Fruit fly (Drosophila melanogaster) whole organism, embryonic: ENCODE data around the gene CG18788.

ENCODE experiments used
- Asciz ChIP-seq: fragments of 200-800 bp; sonication (Bioruptor generic); optimal IDR thresholded peaks from 2 replicates; lab custom pipeline; 2017; ENCODE audit warnings: missing biosample characterization, mild to moderate bottlenecking, missing genetic modification characterization, missing genetic modification reagents
- Atf-2 ChIP-seq: fragments of 200-800 bp; sonication (Bioruptor generic); optimal IDR thresholded peaks from 2 replicates; lab custom pipeline; 2016; ENCODE audit warnings: missing biosample characterization, missing genetic modification characterization
- Atf6 ChIP-seq: fragments of 200-800 bp; sonication (Bioruptor generic); IDR thresholded peaks from 2 replicates; pipeline ENCODE4 v1.3.6; 2022; ENCODE audit warnings: missing biosample characterization, missing genetic modification characterization
- Blimp-1 ChIP-seq: fragments of 200-800 bp; sonication (Bioruptor generic); optimal IDR thresholded peaks from 3 replicates; lab custom pipeline; 2018; ENCODE audit warnings: missing biosample characterization, missing genetic modification characterization, mild to moderate bottlenecking, moderate library complexity, missing genetic modification reagents
- CG10979 ChIP-seq: fragments of 200-800 bp; sonication (Bioruptor generic); optimal IDR thresholded peaks from 2 replicates; lab custom pipeline; 2018; ENCODE audit warnings: missing biosample characterization, mild to moderate bottlenecking, missing genetic modification characterization, moderate library complexity
- CG12071 ChIP-seq: fragments of 200-800 bp; sonication (Bioruptor generic); optimal IDR thresholded peaks from 3 replicates; lab custom pipeline; 2018; ENCODE audit warnings: missing biosample characterization, mild to moderate bottlenecking, missing genetic modification characterization
- CG12155 ChIP-seq: fragments of 200-800 bp; sonication (Bioruptor generic); optimal IDR thresholded peaks from 3 replicates; lab custom pipeline; 2016; ENCODE audit warnings: missing biosample characterization, missing genetic modification characterization
- CG12391 ChIP-seq: fragments of 200-800 bp; sonication (Bioruptor generic); optimal IDR thresholded peaks from 3 replicates; lab custom pipeline; 2018; ENCODE audit warnings: missing biosample characterization, mild to moderate bottlenecking, missing genetic modification characterization, moderate library complexity
- CG13123 ChIP-seq: fragments of 200-800 bp; sonication (Bioruptor generic); optimal IDR thresholded peaks from 2 replicates; lab custom pipeline; 2016; ENCODE audit warnings: missing biosample characterization, missing genetic modification characterization
- CG16813 ChIP-seq: fragments of 200-800 bp; sonication (Bioruptor generic); IDR thresholded peaks from 3 replicates; pipeline ENCODE4 v1.3.6; 2022; ENCODE audit warnings: missing biosample characterization, missing genetic modification characterization; ENCODE audit not compliant: partially characterized antibody
- CG18764 ChIP-seq: fragments of 200-800 bp; sonication (Bioruptor generic); optimal IDR thresholded peaks from 3 replicates; lab custom pipeline; 2016; ENCODE audit warnings: missing biosample characterization, missing genetic modification characterization
- CG31388 ChIP-seq: fragments of 200-800 bp; sonication (Bioruptor generic); optimal IDR thresholded peaks from 2 replicates; lab custom pipeline; 2016; ENCODE audit warnings: missing biosample characterization, missing genetic modification characterization
- CG3281 ChIP-seq: fragments of 200-800 bp; sonication (Bioruptor generic); optimal IDR thresholded peaks from 3 replicates; lab custom pipeline; 2017; ENCODE audit warnings: missing biosample characterization, mild to moderate bottlenecking, missing genetic modification characterization
- CG34224 ChIP-seq: fragments of 200-800 bp; sonication (Bioruptor generic); IDR thresholded peaks from 3 replicates; pipeline ENCODE4 v1.3.6; 2022; ENCODE audit warnings: missing biosample characterization, missing genetic modification characterization; ENCODE audit not compliant: partially characterized antibody
- CG3726 ChIP-seq: fragments of 200-800 bp; sonication (Bioruptor generic); IDR thresholded peaks from 3 replicates; pipeline ENCODE4, ENCODE4 v1.3.6; 2022; ENCODE audit warnings: missing biosample characterization, missing genetic modification characterization
- CG4820 ChIP-seq: fragments of 200-800 bp; sonication (Bioruptor generic); optimal IDR thresholded peaks from 3 replicates; lab custom pipeline; 2016; ENCODE audit warnings: missing biosample characterization, missing genetic modification characterization
- CG7357 ChIP-seq: fragments of 200-800 bp; sonication (Bioruptor generic); IDR thresholded peaks from 3 replicates; pipeline ENCODE4 v1.3.6; 2022; ENCODE audit warnings: missing biosample characterization, missing genetic modification characterization
- CG8944 ChIP-seq: fragments of 200-800 bp; sonication (Bioruptor generic); optimal IDR thresholded peaks from 3 replicates; lab custom pipeline; 2016; ENCODE audit warnings: missing biosample characterization, missing genetic modification characterization
- CG9437 ChIP-seq: fragments of 200-800 bp; sonication (Bioruptor generic); optimal IDR thresholded peaks from 2 replicates; lab custom pipeline; 2018; ENCODE audit warnings: missing biosample characterization, mild to moderate bottlenecking, missing genetic modification characterization
- CG9876 ChIP-seq: fragments of 200-800 bp; sonication (Bioruptor generic); optimal IDR thresholded peaks from 2 replicates; lab custom pipeline; 2016; ENCODE audit warnings: missing biosample characterization, missing genetic modification characterization
- Camta ChIP-seq: fragments of 200-800 bp; sonication (Bioruptor generic); optimal IDR thresholded peaks from 2 replicates; lab custom pipeline; 2016; ENCODE audit warnings: missing biosample characterization, missing genetic modification characterization
- Chrac-16 ChIP-seq: fragments of 200-800 bp; sonication (Bioruptor generic); optimal IDR thresholded peaks from 3 replicates; lab custom pipeline; 2016; ENCODE audit warnings: missing biosample characterization, missing genetic modification characterization
- Deaf1 ChIP-seq: fragments of 200-800 bp; optimal IDR thresholded peaks from 3 replicates; lab custom pipeline; 2019; ENCODE audit warnings: missing biosample characterization, mild to moderate bottlenecking, missing genetic modification characterization, moderate library complexity
- Dip3 ChIP-seq: fragments of 200-800 bp; sonication (Bioruptor generic); optimal IDR thresholded peaks from 3 replicates; lab custom pipeline; 2016; ENCODE audit warnings: missing biosample characterization, missing genetic modification characterization
- Ets97D ChIP-seq: fragments of 200-800 bp; sonication (Bioruptor generic); optimal IDR thresholded peaks from 3 replicates; lab custom pipeline; 2016; ENCODE audit warnings: missing biosample characterization, missing genetic modification characterization
- HLHmδ ChIP-seq: fragments of 200-800 bp; sonication (Bioruptor generic); optimal IDR thresholded peaks from 2 replicates; lab custom pipeline; 2018; ENCODE audit warnings: missing biosample characterization, mild to moderate bottlenecking, missing genetic modification characterization, moderate library complexity
- Mad ChIP-seq: fragments of 200-800 bp; sonication (Bioruptor generic); optimal IDR thresholded peaks from 2 replicates; lab custom pipeline; 2016; ENCODE audit warnings: missing biosample characterization, missing genetic modification characterization
- Mrtf ChIP-seq: fragments of 200-800 bp; sonication (Bioruptor generic); IDR thresholded peaks from 3 replicates; pipeline ENCODE4 v1.3.6; 2022; ENCODE audit warnings: missing biosample characterization, missing genetic modification characterization
- Nf-YB ChIP-seq: fragments of 200-800 bp; sonication (Bioruptor generic); optimal IDR thresholded peaks from 3 replicates; lab custom pipeline; 2019; ENCODE audit warnings: missing biosample characterization, mild to moderate bottlenecking, missing genetic modification characterization, moderate library complexity
- Poxn ChIP-seq: fragments of 200-800 bp; sonication (Bioruptor generic); IDR thresholded peaks from 2 replicates; pipeline ENCODE4 v1.3.6; 2022; ENCODE audit warnings: missing biosample characterization, missing genetic modification characterization
- Tbp ChIP-seq: fragments of >200 bp; optimal IDR thresholded peaks from 2 replicates; lab custom pipeline; 2018; ENCODE audit warnings: missing biosample characterization, missing genetic modification characterization
- YL-1 ChIP-seq: fragments of 200-800 bp; sonication (Bioruptor generic); optimal IDR thresholded peaks from 3 replicates; lab custom pipeline; 2017; ENCODE audit warnings: missing biosample characterization, mild to moderate bottlenecking, missing genetic modification characterization
- ap ChIP-seq: fragments of 200-800 bp; sonication (Bioruptor generic); IDR thresholded peaks from 2 replicates; pipeline ENCODE4 v1.3.6; 2022; ENCODE audit warnings: missing biosample characterization, missing genetic modification characterization
- btn ChIP-seq: fragments of 200-800 bp; sonication (Bioruptor generic); optimal IDR thresholded peaks from 2 replicates; lab custom pipeline; 2016; ENCODE audit warnings: missing biosample characterization, missing genetic modification characterization
- chif ChIP-seq, 2 experiments: fragments of 200-800 bp; sonication (Bioruptor generic); optimal IDR thresholded peaks; 3 replicates each; lab custom pipeline; 2016; ENCODE audit warnings: missing biosample characterization in 2 of 2, missing genetic modification characterization in 2 of 2
- chinmo ChIP-seq: fragments of 200-800 bp; sonication (Bioruptor generic); IDR thresholded peaks from 4 replicates; pipeline ENCODE4 v1.3.6; 2022; ENCODE audit warnings: missing biosample characterization, missing genetic modification characterization; ENCODE audit not compliant: partially characterized antibody
- ci ChIP-seq: fragments of 200-800 bp; sonication (Bioruptor generic); IDR thresholded peaks from 3 replicates; pipeline ENCODE4 v1.3.6; 2022; ENCODE audit warnings: missing biosample characterization, missing genetic modification characterization
- corto ChIP-seq: fragments of 200-800 bp; sonication (Bioruptor generic); optimal IDR thresholded peaks from 2 replicates; lab custom pipeline; 2016; ENCODE audit warnings: missing biosample characterization, mild to moderate bottlenecking, missing genetic modification characterization, moderate library complexity
- crp ChIP-seq, 2 experiments: fragments of 200-800 bp; sonication (Bioruptor generic); optimal IDR thresholded peaks; 2 replicates in 1 of 2; 3 replicates in 1 of 2; lab custom pipeline; 2017; ENCODE audit warnings: missing biosample characterization in 2 of 2, missing genetic modification characterization in 2 of 2, mild to moderate bottlenecking in 1 of 2, moderate library complexity in 1 of 2
- dpn ChIP-seq, 2 experiments: fragments of 200-800 bp; sonication (Bioruptor generic); optimal IDR thresholded peaks; 3 replicates each; lab custom pipeline; 2016; ENCODE audit warnings: missing biosample characterization in 2 of 2, missing genetic modification characterization in 2 of 2
- fru ChIP-seq: fragments of >200 bp; optimal IDR thresholded peaks from 2 replicates; lab custom pipeline; 2017
- gcm ChIP-seq: fragments of 200-800 bp; sonication (Bioruptor generic); optimal IDR thresholded peaks from 2 replicates; lab custom pipeline; 2019; ENCODE audit warnings: missing biosample characterization, mild to moderate bottlenecking, missing genetic modification characterization, moderate library complexity
- gem ChIP-seq: fragments of 200-800 bp; sonication (Bioruptor generic); optimal IDR thresholded peaks from 2 replicates; lab custom pipeline; 2019; ENCODE audit warnings: missing biosample characterization, mild to moderate bottlenecking, missing genetic modification characterization, moderate library complexity
- onecut ChIP-seq: fragments of 200-800 bp; sonication (Bioruptor generic); IDR thresholded peaks from 2 replicates; pipeline ENCODE4 v1.3.6; 2022; ENCODE audit warnings: missing biosample characterization, missing genetic modification characterization
- repo ChIP-seq: fragments of 200-800 bp; sonication (Bioruptor generic); optimal IDR thresholded peaks from 2 replicates; lab custom pipeline; 2016; ENCODE audit warnings: missing biosample characterization, missing genetic modification characterization
- schlank ChIP-seq: fragments of 200-800 bp; sonication (Bioruptor generic); optimal IDR thresholded peaks from 2 replicates; lab custom pipeline; 2018; ENCODE audit warnings: missing biosample characterization, mild to moderate bottlenecking, missing genetic modification characterization
- shn ChIP-seq: fragments of 200-800 bp; sonication (Bioruptor generic); optimal IDR thresholded peaks from 3 replicates; lab custom pipeline; 2016; ENCODE audit warnings: missing biosample characterization, missing genetic modification characterization
- slou ChIP-seq: fragments of 200-800 bp; sonication (Bioruptor generic); optimal IDR thresholded peaks from 3 replicates; lab custom pipeline; 2016; ENCODE audit warnings: missing biosample characterization, missing genetic modification characterization
- ssp ChIP-seq: fragments of 200-800 bp; sonication (Bioruptor generic); IDR thresholded peaks from 2 replicates; pipeline ENCODE4 v1.3.6; 2022; ENCODE audit warnings: missing biosample characterization, missing genetic modification characterization
- tll ChIP-seq, 2 experiments: fragments of 200-800 bp in 1 of 2; fragments of >200 bp in 1 of 2; sonication (Bioruptor generic) in 1 of 2; optimal IDR thresholded peaks; 2 replicates each; lab custom pipeline; 2017 to 2019; ENCODE audit warnings: missing biosample characterization in 2 of 2, missing genetic modification characterization in 2 of 2, mild to moderate bottlenecking in 1 of 2, moderate library complexity in 1 of 2
- ttk ChIP-seq: fragments of 200-800 bp; sonication (Bioruptor generic); IDR thresholded peaks from 2 replicates; pipeline ENCODE4 v2.1.2; 2022; ENCODE audit warnings: missing biosample characterization, missing genetic modification characterization
- wor ChIP-seq: fragments of 200-800 bp; sonication (Bioruptor generic); IDR thresholded peaks from 2 replicates; pipeline ENCODE4 v1.3.6; 2022; ENCODE audit warnings: missing biosample characterization, missing genetic modification characterization

The CG18788 gene

DNA sequence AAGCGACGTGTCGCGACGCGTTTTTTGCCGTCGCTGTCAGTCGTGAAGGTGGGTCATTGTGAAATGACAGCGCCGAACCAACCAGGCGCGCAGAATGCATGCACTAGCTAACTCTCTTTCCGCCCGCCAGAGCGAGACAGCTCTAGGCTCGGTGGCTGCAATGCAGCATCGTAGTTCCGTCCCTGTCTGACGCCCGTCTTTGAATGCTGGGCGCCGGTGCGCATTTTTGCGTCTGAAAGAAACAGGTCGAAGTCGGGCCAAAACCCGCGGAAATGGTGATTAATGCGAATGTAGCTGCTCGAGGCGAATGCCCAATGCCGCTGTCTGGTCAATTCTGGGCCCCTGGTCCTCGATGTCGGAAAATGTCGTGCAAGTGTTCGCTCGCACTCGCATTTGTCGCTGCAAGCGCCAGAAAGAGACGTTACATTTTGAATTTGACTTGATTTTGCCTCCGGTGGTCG lies 26.6 kb upstream of the CG18788 start (continued):
- TF ChIP-seq Atf6 (GFP tag; lab: Robert Waterston, UW) (no peak), CG7357 (GFP tag; lab: Robert Waterston, UW) (no peak), CG31388 (GFP tag; lab: Kevin White, UChicago) (no peak), fru (no peak), CG9437 (GFP tag; lab: Kevin White, UChicago) (no peak), Poxn (GFP tag; lab: Robert Waterston, UW) (no peak), shn (GFP tag; lab: Kevin White, UChicago) (peak; percentile 71), Tbp (no peak), Blimp-1 (GFP tag; lab: Kevin White, UChicago) (peak; percentile 45), Nf-YB (peak; percentile 94), Deaf1 (tag; lab: Kevin White, UChicago) (peak; percentile 92), ssp (GFP tag; lab: Robert Waterston, UW) (no peak), CG3726 (GFP tag; lab: Robert Waterston, UW) (no peak), CG12391 (tag; lab: Kevin White, UChicago) (peak; percentile 24), chinmo (no peak), Ets97D (GFP tag; lab: Kevin White, UChicago) (peak; percentile 0), Dip3 (GFP tag; lab: Kevin White, UChicago) (no peak), ttk (GFP tag; lab: Robert Waterston, UW) (no peak), onecut (peak; percentile 92), ap (no peak), chif (GFP tag; optimal IDR thresholded peaks at IDR 0.05; lab: Kevin White, UChicago) (no peak), gcm (GFP tag; lab: Kevin White, UChicago) (peak; percentile 79), Chrac-16 (no peak), CG3281 (GFP tag; lab: Kevin White, UChicago) (peak; percentile 63), corto (GFP tag; lab: Kevin White, UChicago) (no peak), dpn (GFP tag; optimal IDR thresholded peaks at IDR 0.05; lab: Kevin White, UChicago) (peak; percentile 13 to 26), Asciz (GFP tag; lab: Kevin White, UChicago) (no peak), CG13123 (GFP tag; lab: Kevin White, UChicago) (no peak), CG12155 (GFP tag; lab: Kevin White, UChicago) (peak; percentile 57), Camta (GFP tag; lab: Kevin White, UChicago) (peak; percentile 16), wor (GFP tag; lab: Robert Waterston, UW) (no peak), Mrtf (no peak), btn (GFP tag; lab: Kevin White, UChicago) (peak; percentile 62), CG18764 (GFP tag; lab: Kevin White, UChicago) (peak; percentile 56), tll (GFP tag; optimal IDR thresholded peaks at IDR 0.05; lab: Kevin White, UChicago) (peak in 1 of 2 experiments; percentile 92), repo (peak; percentile 50), CG4820 (GFP tag; lab: Kevin White, UChicago) (no peak), CG16813 (no peak), slou (GFP tag; lab: Kevin White, UChicago) (no peak), CG12071 (GFP tag; lab: Kevin White, UChicago) (peak; percentile 80), schlank (no peak), CG8944 (GFP tag; lab: Kevin White, UChicago) (no peak), CG34224 (GFP tag; lab: Robert Waterston, UW) (no peak), ci (GFP tag; lab: Robert Waterston, UW) (no peak), Atf-2 (GFP tag; lab: Kevin White, UChicago) (peak; percentile 48), CG10979 (peak; percentile 50), crp (GFP tag; optimal IDR thresholded peaks at IDR 0.05; lab: Kevin White, UChicago) (no peak), Mad (GFP tag; lab: Kevin White, UChicago) (peak; percentile 65), gem (tag; lab: Kevin White, UChicago) (no peak), CG9876 (GFP tag; lab: Kevin White, UChicago) (no peak), YL-1 (GFP tag; lab: Kevin White, UChicago) (no peak), HLHmδ (GFP tag; lab: Kevin White, UChicago) (peak; percentile 96)
